Worm (Caenorhabditis elegans): Measurements from ENCODE around the gene M04C3.2.

- TF ChIP-seq pha-4 (tag; optimal IDR thresholded peaks at IDR 0.05) (no peak), unc-86 (tag; optimal IDR thresholded peaks at IDR 0.05) (no peak), K09A11.1 (tag; optimal IDR thresholded peaks at IDR 0.05; ENCODE audit: insufficient read depth) (no peak), nhr-11 (tag; optimal IDR thresholded peaks at IDR 0.05) (no peak), ceh-19 (GFP tag; optimal IDR thresholded peaks at IDR 0.05) (no peak)
These were observed 46.4 kb upstream of the M04C3.2 start for ce11 chrV:19495145-19495544.

Data from whole organism, late embryonic.